Worm (Caenorhabditis elegans) whole organism, L4 larva: ENCODE measurements around the gene prmt-6.
"Not testable (repeated sequence)": the region's sequence is repeated elsewhere in the genome, so short reads cannot be mapped to it uniquely, and the experiment has no call there.

Source experiments
- D1046.2 ChIP-seq: fragments of 200-800 bp; sonication (Bioruptor generic); IDR thresholded peaks from 2 replicates; pipeline ENCODE4 v1.3.6; 2022; ENCODE audit warnings: missing genetic modification characterization, missing compliant biosample characterization
- T20F7.1 ChIP-seq: fragments of 200-800 bp; sonication (Bioruptor generic); optimal IDR thresholded peaks from 2 replicates; lab custom pipeline; 2018; ENCODE audit warnings: mild to moderate bottlenecking, missing genetic modification characterization, missing compliant biosample characterization
- T26A8.4 ChIP-seq: fragments of 200-800 bp; sonication (Bioruptor generic); IDR thresholded peaks from 2 replicates; pipeline ENCODE4 v1.3.6; 2022; ENCODE audit warnings: missing genetic modification characterization, missing compliant biosample characterization
- ZK337.2 ChIP-seq: fragments of 200-800 bp; sonication (Bioruptor generic); IDR thresholded peaks from 2 replicates; pipeline ENCODE4 v1.3.6; 2022; ENCODE audit warnings: missing genetic modification reagents, missing genetic modification characterization, missing compliant biosample characterization
- ZK546.5 ChIP-seq, 2 experiments: sonication (generic microtip); optimal IDR thresholded peaks; 2 replicates each; lab custom pipeline; 2017; ENCODE audit warnings: missing biosample characterization in 2 of 2, missing genetic modification characterization in 2 of 2
- arid-1 ChIP-seq: fragments of 200-800 bp; sonication (Bioruptor generic); conservative IDR thresholded peaks from 2 replicates; pipeline ENCODE4 v1.3.6; 2022; ENCODE audit warnings: missing genetic modification reagents, missing genetic modification characterization, missing compliant biosample characterization
- ceh-20 ChIP-seq: fragments of 200-800 bp; sonication (Bioruptor generic); IDR thresholded peaks from 2 replicates; pipeline ENCODE4 v1.3.6; 2022; ENCODE audit warnings: missing genetic modification reagents, missing genetic modification characterization, missing compliant biosample characterization
- ceh-28 ChIP-seq: fragments of 150-350 bp; optimal IDR thresholded peaks from 2 replicates; lab custom pipeline; 2014; ENCODE audit warnings: missing biosample characterization, missing genetic modification reagents, missing genetic modification characterization
- ceh-62 ChIP-seq: sonication (generic microtip); optimal IDR thresholded peaks from 2 replicates; lab custom pipeline; 2017; ENCODE audit warnings: missing biosample characterization, missing genetic modification characterization
- cey-2 ChIP-seq: sonication (generic microtip); optimal IDR thresholded peaks from 3 replicates; lab custom pipeline; 2017; ENCODE audit warnings: missing genetic modification characterization, mild to moderate bottlenecking, missing compliant biosample characterization, antibody characterized with exemption, borderline replicate concordance; ENCODE audit not compliant: insufficient read depth
- ctbp-1 ChIP-seq: fragments of 200-800 bp; sonication (Bioruptor generic); IDR thresholded peaks from 2 replicates; pipeline ENCODE4 v1.3.6; 2022; ENCODE audit warnings: missing genetic modification reagents, missing genetic modification characterization, missing compliant biosample characterization
- daf-12 ChIP-seq: fragments of 150-350 bp; optimal IDR thresholded peaks from 2 replicates; lab custom pipeline; 2014; ENCODE audit warnings: missing biosample characterization, missing genetic modification reagents, missing genetic modification characterization
- dmd-6 ChIP-seq: fragments of 200-800 bp; sonication (Bioruptor generic); IDR thresholded peaks from 2 replicates; pipeline ENCODE4 v1.3.6; 2022; ENCODE audit warnings: missing genetic modification reagents, missing genetic modification characterization, missing compliant biosample characterization
- dmd-9 ChIP-seq: fragments of 200-800 bp; sonication (Bioruptor generic); IDR thresholded peaks from 2 replicates; pipeline ENCODE4 v1.3.6; 2022; ENCODE audit warnings: missing genetic modification reagents, missing genetic modification characterization, missing compliant biosample characterization
- gei-8 ChIP-seq: fragments of 200-800 bp; sonication (Bioruptor generic); optimal IDR thresholded peaks from 2 replicates; lab custom pipeline; 2018; ENCODE audit warnings: mild to moderate bottlenecking, missing genetic modification characterization, missing compliant biosample characterization
- lin-29 ChIP-seq: fragments of 200-800 bp; sonication (Bioruptor generic); IDR thresholded peaks from 2 replicates; pipeline ENCODE4 v1.3.6; 2022; ENCODE audit warnings: missing genetic modification reagents, missing genetic modification characterization, missing compliant biosample characterization
- lin-38 ChIP-seq: fragments of 200-800 bp; sonication (Bioruptor generic); IDR thresholded peaks from 2 replicates; pipeline ENCODE4 v1.3.6; 2022; ENCODE audit warnings: missing genetic modification reagents, missing genetic modification characterization, missing compliant biosample characterization
- lir-3 ChIP-seq: sonication (generic microtip); optimal IDR thresholded peaks from 2 replicates; lab custom pipeline; 2016; ENCODE audit warnings: mild to moderate bottlenecking, missing genetic modification characterization, missing compliant biosample characterization
- mdt-29 ChIP-seq: fragments of 200-800 bp; sonication (Bioruptor generic); IDR thresholded peaks from 2 replicates; pipeline ENCODE4 v1.3.6; 2022; ENCODE audit warnings: missing genetic modification reagents, missing genetic modification characterization, missing compliant biosample characterization
- mes-2 ChIP-seq: sonication (generic microtip); optimal IDR thresholded peaks from 2 replicates; lab custom pipeline; 2016; ENCODE audit warnings: missing genotype, mild to moderate bottlenecking, missing genetic modification characterization, missing compliant biosample characterization; ENCODE audit not compliant: poor library complexity, severe bottlenecking
- mxl-2 ChIP-seq: fragments of 200-800 bp; sonication (Bioruptor generic); conservative IDR thresholded peaks from 2 replicates; pipeline ENCODE4 v1.3.6; 2022; ENCODE audit warnings: missing genetic modification reagents, missing genetic modification characterization, missing compliant biosample characterization
- nhr-102 ChIP-seq: sonication (generic microtip); optimal IDR thresholded peaks from 2 replicates; lab custom pipeline; 2016; ENCODE audit warnings: mild to moderate bottlenecking, missing genetic modification characterization, moderate library complexity, missing compliant biosample characterization
- nhr-111 ChIP-seq: fragments of 200-800 bp; sonication (Bioruptor generic); optimal IDR thresholded peaks from 2 replicates; lab custom pipeline; 2018; ENCODE audit warnings: mild to moderate bottlenecking, missing genetic modification characterization, missing compliant biosample characterization
- nhr-237 ChIP-seq: sonication (generic microtip); optimal IDR thresholded peaks from 2 replicates; lab custom pipeline; 2017; ENCODE audit warnings: missing biosample characterization, missing genetic modification characterization
- nhr-28 ChIP-seq: fragments of 150-350 bp; optimal IDR thresholded peaks from 2 replicates; lab custom pipeline; 2014; ENCODE audit warnings: missing biosample characterization, missing genetic modification characterization
- nhr-41 ChIP-seq: fragments of 200-800 bp; sonication (Bioruptor generic); IDR thresholded peaks from 2 replicates; pipeline ENCODE4 v1.3.6; 2022; ENCODE audit warnings: missing genetic modification reagents, missing genetic modification characterization, missing compliant biosample characterization
- nhr-42 ChIP-seq: fragments of 200-800 bp; sonication (Bioruptor generic); IDR thresholded peaks from 2 replicates; pipeline ENCODE4 v1.3.6; 2022; ENCODE audit warnings: missing genetic modification characterization, missing compliant biosample characterization
- nhr-76 ChIP-seq: fragments of 150-350 bp; optimal IDR thresholded peaks from 2 replicates; lab custom pipeline; 2014; ENCODE audit warnings: missing biosample characterization, missing genetic modification characterization
- pha-4 ChIP-seq, 2 experiments: fragments of 150-350 bp in 1 of 2; fragments of 200-800 bp in 1 of 2; sonication (Bioruptor generic) in 1 of 2; IDR thresholded peaks in 1 of 2; optimal IDR thresholded peaks in 1 of 2; 2 replicates each; pipeline versions ENCODE4 v1.3.6 to Lab custom; 2014 to 2022; ENCODE audit warnings: missing genetic modification characterization in 2 of 2, missing genetic modification reagents in 2 of 2, missing biosample characterization in 1 of 2, missing compliant biosample characterization in 1 of 2
- snpc-1.2 ChIP-seq: fragments of 200-800 bp; sonication (Bioruptor generic); IDR thresholded peaks from 2 replicates; pipeline ENCODE4 v1.3.6; 2022; ENCODE audit warnings: missing genetic modification reagents, missing genetic modification characterization, missing compliant biosample characterization
- unc-62 ChIP-seq, 3 experiments: fragments of 150-350 bp in 1 of 3; sonication (generic microtip); optimal IDR thresholded peaks in 2 of 3; peaks in 1 of 3; 1 replicate in 1 of 3; 2 replicates in 2 of 3; lab custom pipeline; 2014 to 2017; ENCODE audit warnings: missing biosample characterization in 3 of 3, missing genetic modification characterization in 3 of 3, missing genetic modification reagents in 3 of 3, missing genotype in 1 of 3
- zip-11 ChIP-seq: fragments of 200-800 bp; sonication (Bioruptor generic); IDR thresholded peaks from 2 replicates; pipeline ENCODE4 v1.3.6; 2022; ENCODE audit warnings: missing genetic modification characterization, missing compliant biosample characterization

prmt-6 gene

DNA sequence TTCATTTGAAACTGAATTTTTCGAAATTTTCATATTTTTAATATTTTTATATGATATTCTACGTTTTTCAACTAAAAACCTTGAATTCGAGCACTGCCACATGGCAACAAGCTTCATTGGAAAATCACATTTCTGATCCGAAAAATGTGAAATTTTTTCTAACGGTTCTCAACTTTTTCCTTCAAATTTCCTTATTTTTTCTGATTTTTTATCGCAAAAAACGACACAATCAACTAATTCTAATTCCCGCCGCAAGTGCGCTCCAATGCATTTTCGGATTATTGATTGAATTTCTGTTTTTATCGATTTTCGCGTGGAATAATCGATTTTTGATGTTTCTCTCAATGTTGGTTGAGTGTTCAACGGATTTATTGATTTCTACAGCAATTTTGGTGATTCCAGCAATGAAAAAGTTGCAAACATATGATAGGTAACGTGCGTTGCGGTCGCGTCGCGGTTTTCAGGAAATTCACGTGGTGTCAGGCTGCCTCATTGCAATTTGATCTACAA lies 2.7 kb downstream of the prmt-6 start, which contains the start of gene C23H5.12:
TSS of gene C23H5.12 (plus strand) at position 51 of the 510 bp plus-strand sequence.
- TF ChIP-seq ceh-28 (tag; lab: Kevin White, UChicago) (peak; percentile 82), D1046.2 (GFP tag; lab: Robert Waterston, UW) (no peak)

DNA sequence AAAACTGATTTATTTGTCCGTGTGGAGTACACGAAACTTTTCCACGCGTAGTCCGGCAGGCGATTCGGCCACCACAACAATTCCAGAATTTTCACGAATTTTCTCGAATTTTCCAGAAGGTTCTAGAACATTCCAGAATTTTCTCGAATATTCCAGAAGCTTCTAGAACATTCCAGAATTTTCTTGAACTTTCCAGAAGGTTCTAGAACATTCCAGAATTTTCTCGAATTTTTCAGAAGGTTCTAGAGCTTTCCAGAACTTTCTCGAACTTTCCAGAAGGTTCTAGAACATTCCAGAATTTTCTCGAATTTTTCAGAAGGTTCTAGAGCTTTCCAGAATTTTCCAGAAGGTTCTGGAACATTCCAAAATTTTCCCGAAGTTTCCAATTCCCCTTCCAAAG lies 5.1 kb downstream of the prmt-6 start:
- TF ChIP-seq snpc-1.2 (GFP tag; lab: Robert Waterston, UW) (0 out of 2 replicates have a peak, but pooled peaks have one; percentile 18), ctbp-1 (GFP tag; lab: Robert Waterston, UW) (0 out of 2 replicates have a peak, but pooled peaks have one; percentile 23), lin-38 (GFP tag; lab: Robert Waterston, UW) (0 out of 2 replicates have a peak, but pooled peaks have one; percentile 36), arid-1 (GFP tag; lab: Robert Waterston, UW) (peak; percentile 40; the same call in 1 of the 2 replicates), pha-4 (GFP tag; IDR thresholded peaks at IDR 0.05; lab: Robert Waterston, UW) (0 out of 2 replicates have a peak, but pooled peaks have one; percentile 16)
- not testable (repeated sequence) for TF ChIP-seq pha-4 (tag; optimal IDR thresholded peaks at IDR 0.05; lab: Kevin White, UChicago)

DNA sequence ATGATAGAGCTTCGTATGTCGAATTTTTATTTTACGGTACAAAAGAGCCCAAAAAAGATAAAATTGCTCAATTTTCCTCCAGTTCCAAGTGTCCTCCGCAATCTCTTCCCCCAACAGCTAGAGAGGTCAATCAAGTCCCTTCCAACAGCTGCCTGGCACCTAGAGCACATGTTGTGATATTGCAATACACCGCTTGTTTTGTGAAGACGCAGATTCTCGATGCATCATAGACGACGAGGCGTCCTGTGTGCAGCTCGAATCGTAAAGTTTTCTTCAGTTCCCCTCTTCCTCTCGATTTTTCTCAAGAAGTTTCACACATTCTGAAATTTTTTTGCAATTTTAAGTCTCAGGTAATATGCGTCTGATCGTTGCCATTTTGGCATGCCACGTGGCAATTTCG lies 5.8 kb downstream of the prmt-6 start, which contains the start of gene test-1:
TSS of gene test-1 (plus strand) at position 345 of the 400 bp plus-strand sequence.
- TF ChIP-seq mdt-29 (GFP tag; lab: Robert Waterston, UW) (no peak), daf-12 (no peak), mxl-2 (no peak), lir-3 (tag; lab: Kevin White, UChicago) (no peak), dmd-9 (GFP tag; lab: Robert Waterston, UW) (no peak), nhr-28 (tag; lab: Kevin White, UChicago) (no peak), unc-62 (GFP tag; optimal IDR thresholded peaks at IDR 0.05 in 1 of 2; lab: Kevin White, UChicago) (no peak), unc-62 (tag; optimal IDR thresholded peaks at IDR 0.05; lab: Kevin White, UChicago) (no peak), gei-8 (no peak), ceh-20 (no peak)

DNA sequence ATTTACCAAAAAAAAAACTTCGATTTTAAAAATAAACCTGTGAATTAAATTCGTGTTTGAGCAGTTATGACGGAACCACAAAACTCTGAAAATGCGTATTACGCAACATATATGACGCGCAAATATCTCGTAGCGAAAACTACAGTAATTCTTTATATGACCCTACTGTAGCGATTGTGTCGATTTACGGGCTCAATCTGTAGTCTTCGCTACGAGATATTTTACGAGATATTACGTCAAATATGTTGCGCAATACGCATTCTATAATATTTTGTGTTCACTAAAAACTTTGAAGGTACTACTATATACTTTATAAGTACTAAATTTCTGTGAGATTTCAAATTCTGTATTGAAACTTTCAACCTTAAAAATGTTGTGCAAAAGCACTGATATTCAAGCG lies 6.7 kb downstream of the prmt-6 start:
- TF ChIP-seq nhr-76 (no peak), ZK546.5 (tag; optimal IDR thresholded peaks at IDR 0.05; lab: Kevin White, UChicago) (no peak), cey-2 (tag; lab: Kevin White, UChicago) (no peak)

DNA sequence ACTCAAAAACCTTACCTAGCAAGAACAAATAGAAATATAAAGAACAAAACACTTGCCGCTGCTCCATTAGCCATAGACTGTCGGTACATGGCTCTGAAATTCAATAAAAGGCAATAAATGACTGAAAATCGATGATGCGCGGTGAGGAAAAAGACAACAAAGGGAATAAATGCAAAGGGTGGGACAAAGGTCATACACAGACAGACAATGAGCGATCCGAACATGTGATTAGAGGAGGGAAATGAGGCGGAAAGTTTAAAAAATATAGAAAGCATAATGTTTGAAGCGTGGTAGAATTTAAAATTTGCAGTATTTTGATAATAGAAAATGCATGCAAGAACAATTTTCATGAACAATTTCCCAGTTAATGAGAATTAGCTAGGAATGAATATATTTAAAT lies 9.8 kb downstream of the prmt-6 start, which contains the start of gene C54E4.12:
TSS of gene C54E4.12 (minus strand) at position 101 of the 400 bp plus-strand sequence.
- TF ChIP-seq T20F7.1 (GFP tag; lab: Kevin White, UChicago) (no peak), nhr-237 (tag; lab: Kevin White, UChicago) (no peak), nhr-102 (tag; lab: Kevin White, UChicago) (no peak), ceh-20 (no peak), lin-29 (GFP tag; lab: Robert Waterston, UW) (no peak), ZK337.2 (GFP tag; lab: Robert Waterston, UW) (no peak), nhr-41 (no peak), mxl-2 (no peak), ceh-62 (no peak), T26A8.4 (no peak), nhr-111 (GFP tag; lab: Kevin White, UChicago) (no peak), snpc-1.2 (GFP tag; lab: Robert Waterston, UW) (no peak), zip-11 (GFP tag; lab: Robert Waterston, UW) (no peak), mes-2 (tag; lab: Kevin White, UChicago) (no peak), nhr-42 (no peak), dmd-6 (GFP tag; lab: Robert Waterston, UW) (no peak)
- TF ChIP-seq, all 104 proteins: peak for 0
